Fruit fly (Drosophila melanogaster): Measurements from ENCODE around the gene CG7289.

- TF ChIP-seq EcR (GFP tag; optimal IDR thresholded peaks at IDR 0.05): no peak
- no peak for TF ChIP-seq pan (optimal IDR thresholded peaks at IDR 0.05)
- no peak for TF ChIP-seq CG8478 (optimal IDR thresholded peaks at IDR 0.05)
- no peak for TF ChIP-seq usp (GFP tag; optimal IDR thresholded peaks at IDR 0.05)
- TF ChIP-seq Dll (optimal IDR thresholded peaks at IDR 0.05): no peak
Observed at dm6 chr2L:1946628-1947027, 35.4 kb upstream of the CG7289 start, which contains the start of gene CG33673.

Measured in whole organism.